Worm (Caenorhabditis elegans) whole organism, mixed stage, embryonic: ENCODE data around the gene Y54E2A.10.

Experiments
- bed-3 ChIP-seq: fragments of 200-800 bp; sonication (Bioruptor generic); optimal IDR thresholded peaks from 3 replicates; lab custom pipeline; 2018; ENCODE audit warnings: mild to moderate bottlenecking, missing genetic modification characterization, moderate library complexity, missing compliant biosample characterization
- elt-3 ChIP-seq: fragments of 150-350 bp; optimal IDR thresholded peaks from 2 replicates; lab custom pipeline; 2014; ENCODE audit warnings: missing biosample characterization, missing genetic modification characterization
- hlh-1 ChIP-seq: fragments of 150-350 bp; optimal IDR thresholded peaks from 2 replicates; lab custom pipeline; 2014; ENCODE audit warnings: missing biosample characterization, missing genetic modification reagents, missing genetic modification characterization
- nhr-237 ChIP-seq: fragments of 150-350 bp; optimal IDR thresholded peaks from 2 replicates; lab custom pipeline; 2014; ENCODE audit warnings: missing biosample characterization, missing genetic modification characterization
- nhr-76 ChIP-seq: sonication (generic microtip); optimal IDR thresholded peaks from 2 replicates; lab custom pipeline; 2017; ENCODE audit warnings: missing biosample characterization, missing genetic modification characterization
- pha-4 ChIP-seq: fragments of 150-350 bp; optimal IDR thresholded peaks from 2 replicates; lab custom pipeline; 2018; ENCODE audit warnings: missing biosample characterization, missing genetic modification reagents, missing genetic modification characterization
- snpc-4 ChIP-seq: fragments of 150-350 bp; optimal IDR thresholded peaks from 2 replicates; lab custom pipeline; 2014; ENCODE audit warnings: missing biosample characterization, missing genetic modification characterization
- unc-62 ChIP-seq: fragments of 150-350 bp; optimal IDR thresholded peaks from 2 replicates; lab custom pipeline; 2014; ENCODE audit warnings: missing biosample characterization, missing genetic modification reagents, missing genetic modification characterization

- TF ChIP-seq unc-62 (GFP tag; lab: Kevin White, UChicago) = no peak
- TF ChIP-seq snpc-4 (tag; lab: Kevin White, UChicago) = no peak
- no peak for TF ChIP-seq nhr-237
- no peak for TF ChIP-seq pha-4 (tag; lab: Kevin White, UChicago)
- TF ChIP-seq hlh-1 (tag; lab: Kevin White, UChicago) = no peak
- TF ChIP-seq elt-3 (tag; lab: Kevin White, UChicago) = no peak
- no peak for TF ChIP-seq bed-3 (GFP tag; lab: Kevin White, UChicago)
- no peak for TF ChIP-seq nhr-76 (tag; lab: Kevin White, UChicago)
Measured at ce11 chrII:14772956-14773788, 17.7 kb upstream of the Y54E2A.10 start, which contains the start of gene Y54E2A.7.
